Fruit fly (Drosophila melanogaster): Measurements from ENCODE around the gene Sfp24Bc.

Sfp24Bc gene

DNA sequence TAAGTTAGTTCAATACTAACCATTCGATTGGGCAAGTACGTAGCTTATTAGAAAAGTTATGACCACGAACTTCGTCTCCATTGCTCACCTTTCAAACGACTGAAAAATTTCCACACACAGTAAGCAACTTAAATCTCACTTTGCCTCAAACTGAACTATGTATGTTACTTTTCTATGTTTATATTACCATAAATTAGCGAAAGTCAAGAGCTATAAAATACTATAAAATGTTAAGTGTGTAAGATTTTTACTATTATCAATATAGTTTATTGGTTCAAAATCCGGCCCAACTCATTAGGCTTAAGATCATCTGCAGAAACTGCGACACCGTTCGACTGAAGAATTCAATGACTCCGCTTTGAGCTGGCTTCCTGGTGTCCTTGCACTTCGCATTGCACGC is 1.9 kb downstream of the Sfp24Bc start, which contains the start of gene Sfp24Ba:
Gene Sfp24Ba, minus strand, starts transcription at position 101 of the 400 bp plus-strand sequence.
- no peak for TF ChIP-seq chm (GFP tag; IDR thresholded peaks at IDR 0.05)
- TF ChIP-seq CG10979 (tag; optimal IDR thresholded peaks at IDR 0.05): no peak
- TF ChIP-seq CG7556 (GFP tag; optimal IDR thresholded peaks at IDR 0.05): no peak
- TF ChIP-seq Gug (GFP tag; IDR thresholded peaks at IDR 0.05): no peak
- TF ChIP-seq sc (optimal IDR thresholded peaks at IDR 0.05): no peak
- TF ChIP-seq sc (GFP tag; optimal IDR thresholded peaks at IDR 0.05): no peak
- no peak for TF ChIP-seq ftz-f1 (GFP tag; optimal IDR thresholded peaks at IDR 0.05)
- no peak for TF ChIP-seq CG11504 (tag; optimal IDR thresholded peaks at IDR 0.05)
- no peak for TF ChIP-seq CG10267 (tag; optimal IDR thresholded peaks at IDR 0.05)
- no peak for TF ChIP-seq NC2α (GFP tag; optimal IDR thresholded peaks at IDR 0.05)
- TF ChIP-seq CG18599 (GFP tag; optimal IDR thresholded peaks at IDR 0.05): no peak
- TF ChIP-seq Dip2 (GFP tag; IDR thresholded peaks at IDR 0.05): no peak
- no peak for TF ChIP-seq Optix (GFP tag; IDR thresholded peaks at IDR 0.05)
- no peak for TF ChIP-seq CG13894 (tag; optimal IDR thresholded peaks at IDR 0.05)
- no peak for TF ChIP-seq ken (GFP tag; IDR thresholded peaks at IDR 0.05)
- no peak for TF ChIP-seq CG4328 (GFP tag; optimal IDR thresholded peaks at IDR 0.05)
- no peak for TF ChIP-seq Trl (optimal IDR thresholded peaks at IDR 0.05)
- TF ChIP-seq Trl (GFP tag; optimal IDR thresholded peaks at IDR 0.05): no peak
- no peak for TF ChIP-seq so (GFP tag; IDR thresholded peaks at IDR 0.05)
- no peak for TF ChIP-seq Dfd (GFP tag; optimal IDR thresholded peaks at IDR 0.05)

DNA sequence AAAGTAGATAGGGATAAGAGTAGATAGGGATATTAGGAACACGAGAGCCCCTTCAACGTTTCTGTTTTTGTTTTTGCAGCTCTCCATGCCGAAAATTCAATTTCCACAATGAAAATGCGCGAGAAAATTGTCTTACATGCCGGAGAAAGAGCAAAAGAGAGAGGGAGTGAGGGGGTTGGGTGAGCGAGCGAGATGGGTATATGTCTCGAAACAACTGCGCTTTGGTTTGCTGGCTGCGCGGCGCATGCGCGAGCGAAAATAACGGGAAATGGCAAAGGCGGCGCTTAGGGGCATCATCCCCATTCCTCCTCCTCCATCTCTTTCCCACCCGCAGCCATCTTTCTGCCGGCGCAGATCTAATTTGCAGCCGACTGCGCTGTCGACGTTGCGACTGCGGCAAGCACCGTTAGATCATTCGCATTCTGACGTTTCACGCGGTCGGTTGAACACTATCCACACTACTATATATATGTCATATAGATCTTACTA is 8.0 kb downstream of the Sfp24Bc start, which contains the start of gene Drgx:
Gene Drgx, plus strand, starts transcription at position 439 of the 489 bp plus-strand sequence.
- TF ChIP-seq chm (GFP tag; IDR thresholded peaks at IDR 0.05) (0 out of 2 replicates have a peak, but pooled peaks have one; percentile 37), CG8478 (optimal IDR thresholded peaks at IDR 0.05) (peak; percentile 87), Doc3 (GFP tag; IDR thresholded peaks at IDR 0.05; ENCODE audit: partially characterized antibody) (no peak), Vsx1 (GFP tag; optimal IDR thresholded peaks at IDR 0.05) (no peak), slp2 (GFP tag; optimal IDR thresholded peaks at IDR 0.05) (no peak), Blimp-1 (GFP tag; optimal IDR thresholded peaks at IDR 0.05) (no peak), ab (GFP tag; optimal IDR thresholded peaks at IDR 0.05) (no peak), Adf1 (GFP tag; IDR thresholded peaks at IDR 0.05) (peak; percentile 96), pros (GFP tag; optimal IDR thresholded peaks at IDR 0.05) (peak; percentile 66), D19B (GFP tag; optimal IDR thresholded peaks at IDR 0.05) (no peak), hbn (GFP tag; IDR thresholded peaks at IDR 0.05; ENCODE audit: partially characterized antibody) (no peak), Med (GFP tag) (no peak), CG10321 (GFP tag; IDR thresholded peaks at IDR 0.05) (peak; percentile 93), CG12299 (tag; optimal IDR thresholded peaks at IDR 0.05) (no peak), her (GFP tag; optimal IDR thresholded peaks at IDR 0.05) (no peak), zfh1 (GFP tag; IDR thresholded peaks at IDR 0.05) (0 out of 3 replicates have a peak, but pooled peaks have one; percentile 40), seq (GFP tag; IDR thresholded peaks at IDR 0.05) (peak; percentile 82), ewg (GFP tag; optimal IDR thresholded peaks at IDR 0.05) (peak; percentile 97), nerfin-2 (GFP tag; IDR thresholded peaks at IDR 0.05; ENCODE audit: partially characterized antibody) (peak; percentile 17; the same call in 1 of the 2 replicates), CG3847 (GFP tag; IDR thresholded peaks at IDR 0.05) (no peak), CTCF (GFP tag; optimal IDR thresholded peaks at IDR 0.05) (peak; percentile 14), CG4328 (GFP tag; optimal IDR thresholded peaks at IDR 0.05) (no peak), CG9817 (tag; optimal IDR thresholded peaks at IDR 0.05) (no peak), crc (GFP tag; optimal IDR thresholded peaks at IDR 0.05) (no peak), unc-4 (GFP tag; IDR thresholded peaks at IDR 0.05; ENCODE audit: partially characterized antibody) (0 out of 2 replicates have a peak, but pooled peaks have one; percentile 14), chn (GFP tag; optimal IDR thresholded peaks at IDR 0.05) (no peak), C15 (GFP tag; IDR thresholded peaks at IDR 0.05) (no peak), pb (GFP tag; optimal IDR thresholded peaks at IDR 0.05) (no peak), oc (tag; optimal IDR thresholded peaks at IDR 0.05) (no peak), CG17912 (GFP tag; optimal IDR thresholded peaks at IDR 0.05) (no peak), Nf-YA (GFP tag; IDR thresholded peaks at IDR 0.05) (peak; percentile 92), Trl (optimal IDR thresholded peaks at IDR 0.05) (peak; percentile 37 to 58), Trl (GFP tag; optimal IDR thresholded peaks at IDR 0.05) (no peak), eve (GFP tag; optimal IDR thresholded peaks at IDR 0.05) (no peak), org-1 (GFP tag; optimal IDR thresholded peaks at IDR 0.05) (no peak), maf-S (GFP tag; optimal IDR thresholded peaks at IDR 0.05) (no peak)
